Worm (Caenorhabditis elegans): ENCODE data around the gene F15B10.3.

The F15B10.3 gene

DNA sequence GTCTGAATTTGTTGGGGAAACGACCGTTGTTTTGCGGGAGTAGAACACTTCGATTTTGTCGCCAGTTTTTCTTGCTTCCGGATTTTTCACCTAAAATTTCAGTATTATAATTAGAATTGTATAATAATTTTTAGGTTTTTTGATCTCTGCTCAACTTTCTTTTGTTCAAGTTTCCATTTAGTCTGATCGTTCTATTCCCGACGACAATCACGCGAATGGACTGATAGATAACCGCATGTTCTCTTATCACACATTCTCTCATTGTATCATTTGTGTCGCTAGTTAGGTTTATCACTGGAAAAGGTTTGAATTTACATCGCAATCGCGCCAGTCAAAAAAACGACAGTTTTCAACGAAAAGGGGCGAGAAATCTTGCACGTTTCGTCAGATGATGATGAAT is 47.6 kb upstream of the F15B10.3 start (continued):
- TF ChIP-seq duxl-1 (tag; optimal IDR thresholded peaks at IDR 0.05; ENCODE audit: poor library complexity) (no peak), ztf-7 (tag; optimal IDR thresholded peaks at IDR 0.05) (peak; percentile 48), ceh-62 (tag; optimal IDR thresholded peaks at IDR 0.05) (no peak), nhr-48 (tag; optimal IDR thresholded peaks at IDR 0.05) (peak; percentile 26), T20F7.1 (GFP tag; optimal IDR thresholded peaks at IDR 0.05) (no peak), lin-29 (GFP tag; IDR thresholded peaks at IDR 0.05) (no peak), ztf-11 (tag; optimal IDR thresholded peaks at IDR 0.05) (no peak), nhr-11 (tag; optimal IDR thresholded peaks at IDR 0.05) (no peak), hmg-1.1 (GFP tag; IDR thresholded peaks at IDR 0.05) (no peak), mes-2 (tag; optimal IDR thresholded peaks at IDR 0.05; ENCODE audit: poor library complexity, severe bottlenecking) (peak; percentile 66), ama-1 (optimal IDR thresholded peaks at IDR 0.05) (no peak), ceh-20 (GFP tag; IDR thresholded peaks at IDR 0.05) (no peak), lin-39 (tag; optimal IDR thresholded peaks at IDR 0.05) (no peak), nhr-28 (tag; optimal IDR thresholded peaks at IDR 0.05) (peak; percentile 91), hlh-30 (tag; optimal IDR thresholded peaks at IDR 0.05; ENCODE audit: insufficient read depth) (peak; percentile 79), hif-1 (tag; optimal IDR thresholded peaks at IDR 0.05) (no peak), spr-3 (GFP tag; optimal IDR thresholded peaks at IDR 0.05) (no peak), pha-4 (GFP tag; IDR thresholded peaks at IDR 0.05) (peak; percentile 42; the same call in 1 of the 2 replicates), pha-4 (tag; optimal IDR thresholded peaks at IDR 0.05) (no peak), lin-13 (GFP tag; optimal IDR thresholded peaks at IDR 0.05) (no peak), F37D6.2 (tag; optimal IDR thresholded peaks at IDR 0.05) (no peak), snpc-1.2 (GFP tag; IDR thresholded peaks at IDR 0.05) (no peak), hlh-11 (tag; optimal IDR thresholded peaks at IDR 0.05) (peak; percentile 83), lim-7 (GFP tag; IDR thresholded peaks at IDR 0.05) (no peak), lsy-2 (tag; optimal IDR thresholded peaks at IDR 0.05) (no peak), vab-7 (GFP tag; IDR thresholded peaks at IDR 0.05) (no peak), skn-1 (tag; optimal IDR thresholded peaks at IDR 0.05) (peak; percentile 5), aha-1 (tag) (no peak), dve-1 (tag; optimal IDR thresholded peaks at IDR 0.05; ENCODE audit: insufficient read depth) (peak; percentile 88), dmd-8 (GFP tag; IDR thresholded peaks at IDR 0.05) (no peak), saeg-2 (GFP tag; IDR thresholded peaks at IDR 0.05) (no peak), snpc-4 (tag; optimal IDR thresholded peaks at IDR 0.05) (no peak), zip-2 (tag; optimal IDR thresholded peaks at IDR 0.05) (no peak), set-16 (GFP tag; IDR thresholded peaks at IDR 0.05) (no peak), nhr-25 (tag; optimal IDR thresholded peaks at IDR 0.05; ENCODE audit: borderline replicate concordance, insufficient read depth) (no peak), nhr-6 (tag; optimal IDR thresholded peaks at IDR 0.05) (no peak), rbr-2 (tag; optimal IDR thresholded peaks at IDR 0.05) (no peak), gei-8 (GFP tag; optimal IDR thresholded peaks at IDR 0.05) (no peak), unc-39 (tag; optimal IDR thresholded peaks at IDR 0.05) (no peak), egl-27 (tag; optimal IDR thresholded peaks at IDR 0.05) (no peak), F49E8.2 (tag; optimal IDR thresholded peaks at IDR 0.05; ENCODE audit: borderline replicate concordance) (no peak), F44E2.7 (GFP tag; IDR thresholded peaks at IDR 0.05) (no peak), dpl-1 (GFP tag; optimal IDR thresholded peaks at IDR 0.05) (no peak), ZK337.2 (GFP tag; IDR thresholded peaks at IDR 0.05) (no peak), tra-1 (GFP tag; IDR thresholded peaks at IDR 0.05) (0 out of 2 replicates have a peak, but pooled peaks have one; percentile 14), cey-2 (tag; optimal IDR thresholded peaks at IDR 0.05; ENCODE audit: borderline replicate concordance, insufficient read depth) (no peak), lin-38 (GFP tag; IDR thresholded peaks at IDR 0.05) (no peak; the same call in 1 of the 2 replicates), arid-1 (GFP tag; conservative IDR thresholded peaks at IDR 0.05) (no peak), unc-130 (GFP tag; optimal IDR thresholded peaks at IDR 0.05) (no peak), daf-12 (tag; optimal IDR thresholded peaks at IDR 0.05) (no peak), T26A8.4 (GFP tag; IDR thresholded peaks at IDR 0.05) (no peak)
